Worm (Caenorhabditis elegans) whole organism, early embryonic: ENCODE data around the gene C06H5.12.
"Not testable (repeated sequence)": the region's sequence is repeated elsewhere in the genome, so short reads cannot be mapped to it uniquely, and the experiment has no call there.

Experiments
- B0310.2 ChIP-seq: sonication (generic microtip); optimal IDR thresholded peaks from 2 replicates; lab custom pipeline; 2016; ENCODE audit warnings: mild to moderate bottlenecking, missing genetic modification characterization, missing compliant biosample characterization
- F13C5.2 ChIP-seq: sonication (generic microtip); optimal IDR thresholded peaks from 2 replicates; lab custom pipeline; 2017; ENCODE audit warnings: mild to moderate bottlenecking, missing genetic modification characterization, inconsistent platforms, missing compliant biosample characterization
- aly-1 ChIP-seq: sonication (generic microtip); optimal IDR thresholded peaks from 2 replicates; lab custom pipeline; 2016; ENCODE audit warnings: missing genetic modification characterization, missing compliant biosample characterization
- ama-1 ChIP-seq: fragments of 150-350 bp; optimal IDR thresholded peaks from 2 replicates; lab custom pipeline; 2014
- ceh-13 ChIP-seq: fragments of 200-800 bp; sonication (Bioruptor generic); optimal IDR thresholded peaks from 2 replicates; lab custom pipeline; 2018; ENCODE audit warnings: mild to moderate bottlenecking, missing genetic modification characterization, missing compliant biosample characterization
- ceh-36 ChIP-seq: sonication (generic microtip); optimal IDR thresholded peaks from 2 replicates; lab custom pipeline; 2016; ENCODE audit warnings: missing genetic modification characterization, inconsistent platforms, missing compliant biosample characterization
- ets-7 ChIP-seq: sonication (generic microtip); optimal IDR thresholded peaks from 2 replicates; lab custom pipeline; 2016; ENCODE audit warnings: missing genotype, missing genetic modification characterization, missing compliant biosample characterization
- flt-1 ChIP-seq: fragments of 200-800 bp; sonication (Bioruptor generic); IDR thresholded peaks from 2 replicates; pipeline ENCODE4 v1.3.6; 2022; ENCODE audit warnings: missing genetic modification characterization, missing compliant biosample characterization
- hmbx-1 ChIP-seq: sonication (generic microtip); optimal IDR thresholded peaks from 2 replicates; lab custom pipeline; 2016; ENCODE audit warnings: mild to moderate bottlenecking, missing genetic modification characterization, missing compliant biosample characterization
- hmg-4 ChIP-seq: fragments of 200-800 bp; sonication (Bioruptor generic); optimal IDR thresholded peaks from 2 replicates; lab custom pipeline; 2018; ENCODE audit warnings: mild to moderate bottlenecking, missing genetic modification characterization, missing compliant biosample characterization
- hnd-1 ChIP-seq: sonication (generic microtip); optimal IDR thresholded peaks from 2 replicates; lab custom pipeline; 2016; ENCODE audit warnings: missing genetic modification characterization, missing compliant biosample characterization
- pes-1 ChIP-seq: fragments of 200-800 bp; sonication (Bioruptor generic); IDR thresholded peaks from 2 replicates; pipeline ENCODE4 v1.3.6; 2022; ENCODE audit warnings: missing genetic modification reagents, missing genetic modification characterization, missing compliant biosample characterization
- scrt-1 ChIP-seq: fragments of 200-800 bp; sonication (Bioruptor generic); IDR thresholded peaks from 2 replicates; pipeline ENCODE4 v1.3.6; 2022; ENCODE audit warnings: missing genetic modification characterization, missing compliant biosample characterization
- sea-1 ChIP-seq: fragments of 200-800 bp; sonication (Bioruptor generic); conservative IDR thresholded peaks from 2 replicates; pipeline ENCODE4 v1.3.6; 2022; ENCODE audit warnings: missing genetic modification characterization, missing compliant biosample characterization
- tbx-11 ChIP-seq: fragments of 200-800 bp; sonication (Bioruptor generic); IDR thresholded peaks from 2 replicates; pipeline ENCODE4 v1.3.6; 2022; ENCODE audit warnings: missing genetic modification characterization, missing compliant biosample characterization
- tbx-37 ChIP-seq: fragments of 200-800 bp; sonication (Bioruptor generic); conservative IDR thresholded peaks from 2 replicates; pipeline ENCODE4 v1.3.6; 2022; ENCODE audit warnings: missing genetic modification reagents, missing genetic modification characterization, missing compliant biosample characterization
- tra-4 ChIP-seq: sonication (generic microtip); optimal IDR thresholded peaks from 2 replicates; lab custom pipeline; 2017; ENCODE audit warnings: missing genetic modification characterization, missing compliant biosample characterization

C06H5.12 gene

DNA sequence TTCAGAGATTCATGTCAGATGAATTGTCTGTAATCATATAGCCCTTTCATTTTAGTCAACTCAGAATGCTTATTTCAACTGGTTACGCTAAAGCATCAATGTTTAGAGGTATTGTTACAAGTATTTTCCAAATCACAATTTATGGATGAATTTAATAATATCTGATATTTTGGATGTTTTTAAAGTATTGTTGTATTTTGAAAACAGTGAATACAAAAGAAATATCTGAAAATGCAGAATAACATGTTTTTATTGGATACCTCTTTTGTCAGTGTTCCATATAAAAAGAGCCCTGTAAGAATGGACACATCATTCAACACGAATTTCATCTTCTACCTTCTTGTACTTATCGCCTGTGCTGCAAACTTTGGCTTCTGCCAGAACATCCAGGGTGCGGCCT, at the start of gene C06H5.12:
Gene C06H5.12, plus strand, starts transcription at position 301 of the 400 bp plus-strand sequence.
- not testable (repeated sequence) for TF ChIP-seq ceh-36; sea-1 (GFP tag; lab: Robert Waterston, UW); F13C5.2 (tag; lab: Kevin White, UChicago)

DNA sequence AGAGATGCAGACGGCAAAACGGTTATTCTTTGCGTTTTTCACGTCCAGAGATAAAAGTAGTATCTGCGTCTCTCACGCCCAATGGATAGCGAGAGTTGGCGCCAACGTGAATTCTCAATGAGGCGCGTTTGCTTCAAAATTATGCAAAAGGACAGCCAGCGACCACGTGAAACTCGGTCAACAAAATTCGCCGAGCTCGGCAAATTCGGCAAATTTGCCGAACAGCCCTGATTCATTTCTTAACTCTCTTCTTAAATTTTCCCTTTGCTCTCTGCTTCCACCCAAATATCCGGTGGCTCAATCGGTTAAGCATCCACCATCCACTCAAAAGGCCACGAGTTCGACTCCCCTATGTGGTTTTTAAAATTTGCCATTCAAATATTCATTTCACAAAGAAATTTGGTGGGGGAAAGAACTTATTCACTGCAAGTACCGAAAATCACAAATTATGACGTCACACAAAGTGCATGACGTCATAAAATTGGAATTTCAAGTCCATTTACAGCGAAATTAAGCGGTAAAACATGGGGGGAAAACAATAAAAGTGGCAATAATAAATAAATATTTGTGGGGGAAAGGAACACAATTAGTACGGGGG, 49.1 kb upstream of the C06H5.12 start:
- TF ChIP-seq tra-4 (tag; lab: Kevin White, UChicago) (no peak), sea-1 (GFP tag; lab: Robert Waterston, UW) (no peak), aly-1 (tag; lab: Kevin White, UChicago) (no peak), ama-1 (lab: Kevin White, UChicago) (no peak), scrt-1 (GFP tag; lab: Robert Waterston, UW) (no peak), hmbx-1 (tag; lab: Kevin White, UChicago) (no peak), ets-7 (no peak), tbx-11 (no peak), ceh-36 (no peak), hmg-4 (GFP tag; lab: Kevin White, UChicago) (no peak), hnd-1 (tag; lab: Kevin White, UChicago) (no peak), ceh-13 (no peak), F13C5.2 (tag; lab: Kevin White, UChicago) (no peak), flt-1 (GFP tag; lab: Robert Waterston, UW) (no peak), B0310.2 (no peak), tbx-37 (GFP tag; lab: Robert Waterston, UW) (no peak), pes-1 (no peak)

DNA sequence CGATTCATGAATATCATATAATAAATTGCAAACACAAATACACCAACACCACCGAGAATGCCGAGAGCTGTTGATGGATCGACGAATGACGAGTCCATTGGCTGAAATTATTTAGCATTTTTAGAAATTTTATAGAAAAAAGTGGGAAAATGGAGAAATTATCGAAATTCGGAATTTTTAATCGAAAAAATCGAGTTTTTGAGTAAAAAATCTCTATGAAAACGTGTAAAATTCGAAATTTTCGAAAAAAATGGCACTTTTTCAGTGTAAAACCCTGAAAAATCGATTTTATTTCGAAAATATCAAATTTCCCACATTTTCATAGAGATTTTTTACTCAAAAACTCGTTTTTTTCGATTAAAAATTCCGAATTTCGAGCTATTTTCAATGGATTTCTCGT, 38.7 kb upstream of the C06H5.12 start, which contains the start of gene tcc-1:
Gene tcc-1, minus strand, starts transcription at position 101 of the 400 bp plus-strand sequence.
- TF ChIP-seq aly-1 (tag; lab: Kevin White, UChicago) (no peak), tbx-37 (GFP tag; lab: Robert Waterston, UW) (no peak), flt-1 (GFP tag; lab: Robert Waterston, UW) (no peak), hmg-4 (GFP tag; lab: Kevin White, UChicago) (no peak), pes-1 (no peak), B0310.2 (no peak), tbx-11 (no peak), hmbx-1 (tag; lab: Kevin White, UChicago) (no peak), ceh-13 (no peak), ceh-36 (no peak), tra-4 (tag; lab: Kevin White, UChicago) (no peak), ama-1 (lab: Kevin White, UChicago) (no peak), sea-1 (GFP tag; lab: Robert Waterston, UW) (no peak), F13C5.2 (tag; lab: Kevin White, UChicago) (no peak), scrt-1 (GFP tag; lab: Robert Waterston, UW) (no peak), hnd-1 (tag; lab: Kevin White, UChicago) (no peak), ets-7 (no peak)

DNA sequence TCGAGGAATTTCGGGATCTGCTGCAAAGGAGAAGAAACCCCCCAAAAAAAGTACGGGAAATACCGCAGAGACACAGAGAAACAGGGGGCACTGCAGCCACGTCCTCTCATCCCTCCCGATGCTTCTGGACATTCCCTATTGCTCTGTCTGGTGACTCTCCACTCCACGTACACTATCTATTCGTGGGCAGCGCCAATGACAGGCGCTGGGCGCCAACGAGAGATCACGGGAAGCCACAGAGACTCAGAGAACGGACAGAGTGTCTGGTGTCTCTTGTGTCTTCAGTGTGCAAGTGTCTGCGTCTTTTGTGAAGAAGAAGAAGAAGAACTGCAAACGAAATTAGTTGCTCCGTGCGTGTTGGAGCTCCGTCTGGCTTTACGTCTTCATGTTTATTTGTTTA, 36.7 kb upstream of the C06H5.12 start:
- TF ChIP-seq aly-1 (tag; lab: Kevin White, UChicago) (no peak), ets-7 (no peak), B0310.2 (no peak), hmg-4 (GFP tag; lab: Kevin White, UChicago) (no peak), tbx-37 (GFP tag; lab: Robert Waterston, UW) (peak; percentile 25; the same call in 1 of the 2 replicates), hnd-1 (tag; lab: Kevin White, UChicago) (no peak)

DNA sequence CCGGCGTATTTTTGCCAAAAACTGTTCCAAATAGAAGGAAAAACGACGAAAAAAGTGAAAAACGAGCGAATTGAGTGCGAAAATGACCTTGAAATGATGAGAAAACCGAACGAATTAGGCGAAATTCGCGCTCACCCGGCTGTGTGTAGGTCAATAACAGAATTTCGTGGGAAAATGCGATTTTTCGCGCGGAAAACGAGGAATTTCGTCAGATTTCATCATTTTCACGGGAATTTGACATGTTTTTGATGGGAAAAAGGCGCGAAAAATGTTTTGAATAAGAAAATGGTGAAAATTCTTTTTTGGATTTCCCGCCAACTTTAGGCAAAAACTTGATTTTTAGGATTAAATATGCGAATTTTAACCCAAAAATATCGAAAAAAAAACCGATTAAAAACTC, 35.5 kb upstream of the C06H5.12 start:
- no peak for TF ChIP-seq ceh-13
- no peak for TF ChIP-seq tra-4 (tag; lab: Kevin White, UChicago)
- no peak for TF ChIP-seq hmg-4 (GFP tag; lab: Kevin White, UChicago)
- no peak for TF ChIP-seq flt-1 (GFP tag; lab: Robert Waterston, UW)
- TF ChIP-seq B0310.2: no peak
- no peak for TF ChIP-seq hnd-1 (tag; lab: Kevin White, UChicago)
- TF ChIP-seq aly-1 (tag; lab: Kevin White, UChicago): no peak
- TF ChIP-seq tbx-11: no peak
- TF ChIP-seq ceh-36: no peak
- TF ChIP-seq pes-1: no peak
- no peak for TF ChIP-seq tbx-37 (GFP tag; lab: Robert Waterston, UW)

DNA sequence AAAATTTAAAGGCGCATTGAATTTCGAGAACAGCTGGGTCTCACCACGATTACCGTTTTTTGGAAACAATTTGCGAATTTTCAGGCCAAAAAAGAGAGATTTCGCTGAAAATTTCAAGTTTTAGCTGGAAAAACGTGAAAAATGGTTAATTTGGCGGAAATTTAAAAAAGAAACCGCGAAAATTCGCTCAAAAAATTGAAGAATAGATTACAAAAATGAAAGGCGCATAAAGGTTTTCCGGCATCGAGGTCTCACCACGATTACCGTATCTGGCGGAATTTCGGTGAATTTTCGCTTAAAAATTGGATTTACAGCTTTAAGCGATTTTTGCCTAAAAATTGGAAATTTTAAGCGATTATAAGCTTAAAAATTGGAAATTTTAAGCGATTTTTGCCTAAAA, 35.1 kb upstream of the C06H5.12 start:
- TF ChIP-seq F13C5.2 (tag; lab: Kevin White, UChicago) (no peak), tbx-11 (no peak), flt-1 (GFP tag; lab: Robert Waterston, UW) (no peak), sea-1 (GFP tag; lab: Robert Waterston, UW) (no peak), hmg-4 (GFP tag; lab: Kevin White, UChicago) (no peak), ets-7 (no peak), tra-4 (tag; lab: Kevin White, UChicago) (no peak), hnd-1 (tag; lab: Kevin White, UChicago) (no peak), ceh-36 (no peak), aly-1 (tag; lab: Kevin White, UChicago) (no peak)

DNA sequence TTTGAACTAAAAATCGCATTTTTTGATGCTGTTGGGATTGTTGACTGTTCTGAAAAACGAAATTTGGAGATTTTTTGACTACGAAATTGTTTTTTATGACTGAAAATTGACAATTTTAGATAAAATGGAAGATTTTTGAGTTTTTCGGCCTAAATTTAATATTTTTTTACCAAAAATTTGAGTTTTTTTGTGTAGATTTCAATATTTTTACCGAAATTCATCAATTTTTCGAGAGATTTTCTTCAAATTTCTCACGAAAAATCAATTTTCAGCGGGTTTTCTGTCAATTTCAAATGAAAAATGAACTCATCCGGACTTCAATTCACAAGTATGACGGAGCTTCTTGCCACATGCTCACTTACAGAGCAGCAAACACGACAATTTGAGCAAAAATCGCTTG, 29.3 kb upstream of the C06H5.12 start, which contains the start of gene Y59A8A.8:
Gene Y59A8A.8, plus strand, starts transcription at position 301 of the 400 bp plus-strand sequence.
- not testable (repeated sequence) for TF ChIP-seq scrt-1 (GFP tag; lab: Robert Waterston, UW); flt-1 (GFP tag; lab: Robert Waterston, UW); tbx-11

DNA sequence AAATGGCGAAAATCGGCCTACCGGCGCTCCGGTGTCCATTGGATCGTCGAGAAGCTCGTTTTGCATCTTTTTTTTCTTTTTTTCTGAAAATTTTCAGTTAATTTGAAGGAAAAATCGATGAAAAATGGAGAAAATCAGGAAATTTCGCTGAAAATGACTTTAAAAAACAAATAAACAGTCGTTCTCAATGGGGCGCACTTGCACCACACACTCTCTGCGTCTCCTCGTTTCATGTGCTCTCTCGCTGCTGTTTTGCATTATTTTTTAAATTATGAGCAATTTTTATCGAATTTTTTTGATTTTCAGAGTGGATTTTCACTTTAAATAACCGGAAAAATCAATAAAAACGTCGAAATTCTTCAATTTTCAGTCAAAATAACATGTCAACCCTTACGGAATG, 24.0 kb upstream of the C06H5.12 start, which contains the start of gene csn-1:
Gene csn-1, minus strand, starts transcription at position 83 of the 400 bp plus-strand sequence.
- TF ChIP-seq ceh-13 (no peak), pes-1 (no peak), aly-1 (tag; lab: Kevin White, UChicago) (no peak)
